Worm (Caenorhabditis elegans): ENCODE data around the gene snt-3.

ce11 chrV:1368138-1368537 lies 2.7 kb downstream of the snt-3 start:
- TF ChIP-seq him-1 (tag; optimal IDR thresholded peaks at IDR 0.05) (no peak), W03F9.2 (tag; optimal IDR thresholded peaks at IDR 0.05) (no peak), dao-5 (tag; optimal IDR thresholded peaks at IDR 0.05) (no peak)

Data from whole organism, L4/young adult.